Fruit fly (Drosophila melanogaster): Measurements from ENCODE around the gene CG33509.

- TF ChIP-seq h (optimal IDR thresholded peaks at IDR 0.05) (no peak), ttk (optimal IDR thresholded peaks at IDR 0.05) (no peak), Sin3A (optimal IDR thresholded peaks at IDR 0.05) (no peak), insv (optimal IDR thresholded peaks at IDR 0.05) (no peak), psq (optimal IDR thresholded peaks at IDR 0.05) (no peak), Myc (optimal IDR thresholded peaks at IDR 0.05) (no peak)
Measured at dm6 chr2L:21105127-21105526, 18.8 kb upstream of the CG33509 start.
